Fruit fly (Drosophila melanogaster): Measurements from ENCODE around the gene Rcc1.
A peak's percentile ranks its signal among the peaks of the same experiment; 100 is the strongest.

The Rcc1 gene

dm6 chr3L:5952132-5952531 is 19.6 kb upstream of the Rcc1 start:
- peak; percentile 26 for TF ChIP-seq topi (GFP tag; optimal IDR thresholded peaks at IDR 0.05)
- peak; percentile 5 for TF ChIP-seq pdm3 (GFP tag; optimal IDR thresholded peaks at IDR 0.05)
- peak; percentile 47 for TF ChIP-seq CG6163 (GFP tag; IDR thresholded peaks at IDR 0.05)
- peak; percentile 42 for TF ChIP-seq CG6792 (GFP tag; optimal IDR thresholded peaks at IDR 0.05)
- TF ChIP-seq CG9139 (GFP tag; optimal IDR thresholded peaks at IDR 0.05) = no peak
- peak; percentile 11 for TF ChIP-seq Sox14 (GFP tag; optimal IDR thresholded peaks at IDR 0.05)
- TF ChIP-seq CG16779 (tag; optimal IDR thresholded peaks at IDR 0.05) = no peak
- TF ChIP-seq CG11294 (GFP tag; IDR thresholded peaks at IDR 0.05) = no peak
- no peak for TF ChIP-seq CG34406 (GFP tag; optimal IDR thresholded peaks at IDR 0.05)
- TF ChIP-seq Blimp-1 (GFP tag; optimal IDR thresholded peaks at IDR 0.05) = no peak
- no peak for TF ChIP-seq CG11762 (GFP tag; optimal IDR thresholded peaks at IDR 0.05; ENCODE audit: insufficient read depth)
- TF ChIP-seq CG15336 (GFP tag; IDR thresholded peaks at IDR 0.05) = peak; percentile 65
- peak; percentile 14 for TF ChIP-seq lz (GFP tag; optimal IDR thresholded peaks at IDR 0.05)
- TF ChIP-seq Eip78C (GFP tag) = peak; percentile 86
- TF ChIP-seq spab (GFP tag; optimal IDR thresholded peaks at IDR 0.05) = no peak
- peak; percentile 48 for TF ChIP-seq CG3919 (GFP tag; optimal IDR thresholded peaks at IDR 0.05)
- TF ChIP-seq OdsH (GFP tag; optimal IDR thresholded peaks at IDR 0.05) = peak; percentile 40
- TF ChIP-seq CG10669 (GFP tag; optimal IDR thresholded peaks at IDR 0.05) = peak; percentile 14
- TF ChIP-seq Eip75B (GFP tag; optimal IDR thresholded peaks at IDR 0.05) = peak; percentile 50
- peak; percentile 48 for TF ChIP-seq Hr4 (GFP tag; optimal IDR thresholded peaks at IDR 0.05)
- peak; percentile 42 for TF ChIP-seq svp (GFP tag)
- TF ChIP-seq achi (GFP tag; optimal IDR thresholded peaks at IDR 0.05) = peak; percentile 27
- no peak for TF ChIP-seq CG31627 (GFP tag; optimal IDR thresholded peaks at IDR 0.05)
- peak; percentile 34 for TF ChIP-seq Met (GFP tag; optimal IDR thresholded peaks at IDR 0.05)
- TF ChIP-seq fd59A (GFP tag; optimal IDR thresholded peaks at IDR 0.05) = no peak
- TF ChIP-seq CG8119 (GFP tag; IDR thresholded peaks at IDR 0.05) = peak; percentile 68; the same call in 2 of the 3 replicates
- TF ChIP-seq dsx (GFP tag; optimal IDR thresholded peaks at IDR 0.05; ENCODE audit: poor library complexity, severe bottlenecking) = no peak
- peak; percentile 36 for TF ChIP-seq CG3032 (tag; optimal IDR thresholded peaks at IDR 0.05)
- TF ChIP-seq fd85E (GFP tag; optimal IDR thresholded peaks at IDR 0.05) = no peak
- peak; percentile 24 for TF ChIP-seq cyc (GFP tag; optimal IDR thresholded peaks at IDR 0.05)
- TF ChIP-seq CG10631 (GFP tag; optimal IDR thresholded peaks at IDR 0.05) = peak; percentile 55
- no peak for TF ChIP-seq CG6808 (GFP tag; optimal IDR thresholded peaks at IDR 0.05)
- peak; percentile 64 for TF ChIP-seq Ets96B (tag; optimal IDR thresholded peaks at IDR 0.05)
- peak in 1 of 2 experiments; percentile 62 for TF ChIP-seq salr (GFP tag; optimal IDR thresholded peaks at IDR 0.05)
- TF ChIP-seq fkh (GFP tag; optimal IDR thresholded peaks at IDR 0.05) = peak; percentile 4
- TF ChIP-seq CG32006 (GFP tag; optimal IDR thresholded peaks at IDR 0.05) = peak; percentile 65
- TF ChIP-seq esn (GFP tag; optimal IDR thresholded peaks at IDR 0.05) = peak; percentile 40
- peak; percentile 43; the same call in 1 of the 3 replicates for TF ChIP-seq eg (GFP tag; IDR thresholded peaks at IDR 0.05)
- TF ChIP-seq CG6854 (GFP tag; optimal IDR thresholded peaks at IDR 0.05) = no peak
- peak; percentile 18 for TF ChIP-seq acj6 (GFP tag; optimal IDR thresholded peaks at IDR 0.05)
- no peak for TF ChIP-seq CG4318 (GFP tag; optimal IDR thresholded peaks at IDR 0.05)
- peak; percentile 49 for TF ChIP-seq Lpt (GFP tag; optimal IDR thresholded peaks at IDR 0.05)
- peak; percentile 15 for TF ChIP-seq net (GFP tag; optimal IDR thresholded peaks at IDR 0.05)

dm6 chr3L:5950467-5950866 is 17.9 kb upstream of the Rcc1 start, which contains the start of gene Egfrap:
Gene Egfrap, minus strand, starts transcription at chr3L:5950658.
- TF ChIP-seq dsx (GFP tag; optimal IDR thresholded peaks at IDR 0.05; ENCODE audit: poor library complexity, severe bottlenecking) (peak; percentile 38), CG11762 (GFP tag; optimal IDR thresholded peaks at IDR 0.05; ENCODE audit: insufficient read depth) (no peak), Hr39 (GFP tag; optimal IDR thresholded peaks at IDR 0.05) (no peak), CG8632 (GFP tag; optimal IDR thresholded peaks at IDR 0.05) (no peak), Blimp-1 (GFP tag; optimal IDR thresholded peaks at IDR 0.05) (no peak), esn (GFP tag; optimal IDR thresholded peaks at IDR 0.05) (peak; percentile 0), salr (GFP tag; optimal IDR thresholded peaks at IDR 0.05) (no peak), Sox15 (GFP tag; optimal IDR thresholded peaks at IDR 0.05) (no peak), vri (GFP tag; optimal IDR thresholded peaks at IDR 0.05) (no peak), CG1621 (tag; optimal IDR thresholded peaks at IDR 0.05) (no peak), Eip75B (GFP tag; optimal IDR thresholded peaks at IDR 0.05) (peak; percentile 1), CG32006 (GFP tag; optimal IDR thresholded peaks at IDR 0.05) (no peak), fd85E (GFP tag; optimal IDR thresholded peaks at IDR 0.05) (no peak), lz (GFP tag; optimal IDR thresholded peaks at IDR 0.05) (no peak), CG8119 (GFP tag; IDR thresholded peaks at IDR 0.05) (no peak), Eip78C (GFP tag) (peak; percentile 70), dac (GFP tag; optimal IDR thresholded peaks at IDR 0.05) (no peak), CG9139 (GFP tag; optimal IDR thresholded peaks at IDR 0.05) (no peak), CG11294 (GFP tag; IDR thresholded peaks at IDR 0.05) (no peak), CG6854 (GFP tag; optimal IDR thresholded peaks at IDR 0.05) (peak; percentile 48), Lpt (GFP tag; optimal IDR thresholded peaks at IDR 0.05) (peak; percentile 71), CG10669 (GFP tag; optimal IDR thresholded peaks at IDR 0.05) (no peak), CG7368 (GFP tag; optimal IDR thresholded peaks at IDR 0.05) (no peak)

All from whole organism, prepupa.